Fruit fly (Drosophila melanogaster): ENCODE measurements around the gene Mgat2.
A peak's percentile ranks its signal among the peaks of the same experiment; 100 is the strongest.

- TF ChIP-seq sqz (GFP tag; optimal IDR thresholded peaks at IDR 0.05): no peak
- no peak for TF ChIP-seq zen2 (GFP tag; IDR thresholded peaks at IDR 0.05; ENCODE audit: partially characterized antibody)
- peak; percentile 47; the same call in 1 of the 2 replicates for TF ChIP-seq nerfin-2 (GFP tag; IDR thresholded peaks at IDR 0.05; ENCODE audit: partially characterized antibody)
- TF ChIP-seq otp (GFP tag; IDR thresholded peaks at IDR 0.05): 0 out of 3 replicates have a peak, but pooled peaks have one; percentile 39
- no peak for TF ChIP-seq Myb (GFP tag; optimal IDR thresholded peaks at IDR 0.05)
- TF ChIP-seq NFAT (GFP tag; IDR thresholded peaks at IDR 0.05): no peak
- no peak for TF ChIP-seq Oaz (GFP tag; IDR thresholded peaks at IDR 0.05)
Measured at dm6 chr3R:30060451-30061153, 38.6 kb upstream of the Mgat2 start.

All from whole organism, embryonic.